Fruit fly (Drosophila melanogaster) whole organism, embryonic: Measurements from ENCODE around the gene CG17027.

ENCODE experiments used
- Aef1 ChIP-seq: fragments of 200-800 bp; sonication (Bioruptor generic); IDR thresholded peaks from 3 replicates; pipeline ENCODE4 v1.3.6; 2022; ENCODE audit warnings: missing biosample characterization, missing genetic modification characterization
- Antp ChIP-seq: fragments of 200-800 bp; sonication (Bioruptor generic); optimal IDR thresholded peaks from 3 replicates; lab custom pipeline; 2016; ENCODE audit warnings: missing biosample characterization, missing genetic modification characterization
- Atf3 ChIP-seq: fragments of 200-800 bp; sonication (Bioruptor generic); optimal IDR thresholded peaks from 3 replicates; lab custom pipeline; 2016; ENCODE audit warnings: missing biosample characterization, missing genetic modification characterization
- CG1024 ChIP-seq: fragments of 200-800 bp; sonication (Bioruptor generic); IDR thresholded peaks from 2 replicates; pipeline ENCODE4 v1.3.6; 2022; ENCODE audit warnings: missing biosample characterization, missing genetic modification characterization
- CG10274 ChIP-seq: fragments of 200-800 bp; sonication (Bioruptor generic); optimal IDR thresholded peaks from 3 replicates; lab custom pipeline; 2017; ENCODE audit warnings: missing biosample characterization, mild to moderate bottlenecking, missing genetic modification characterization
- CG10366 ChIP-seq: fragments of 200-800 bp; sonication (Bioruptor generic); IDR thresholded peaks from 2 replicates; pipeline ENCODE4 v1.3.6; 2022; ENCODE audit warnings: missing biosample characterization, missing genetic modification characterization
- CG11247 ChIP-seq: fragments of 200-800 bp; sonication (Bioruptor generic); IDR thresholded peaks from 2 replicates; pipeline ENCODE4 v1.3.6; 2022; ENCODE audit warnings: missing biosample characterization, missing genetic modification characterization
- CG12104 ChIP-seq: fragments of 200-800 bp; sonication (Bioruptor generic); optimal IDR thresholded peaks from 3 replicates; lab custom pipeline; 2016; ENCODE audit warnings: missing biosample characterization, missing genetic modification characterization
- CG12219 ChIP-seq: fragments of 200-800 bp; sonication (Bioruptor generic); optimal IDR thresholded peaks from 3 replicates; lab custom pipeline; 2018; ENCODE audit warnings: missing biosample characterization, mild to moderate bottlenecking, missing genetic modification characterization
- CG12299 ChIP-seq: fragments of 200-800 bp; sonication (Bioruptor generic); optimal IDR thresholded peaks from 2 replicates; lab custom pipeline; 2018; ENCODE audit warnings: missing biosample characterization, mild to moderate bottlenecking, missing genetic modification characterization
- CG14441 ChIP-seq: fragments of 200-800 bp; sonication (Bioruptor generic); IDR thresholded peaks from 2 replicates; pipeline ENCODE4 v1.3.6; 2022; ENCODE audit warnings: missing biosample characterization, missing genetic modification characterization
- CG15601 ChIP-seq: fragments of 200-800 bp; sonication (Bioruptor generic); optimal IDR thresholded peaks from 3 replicates; lab custom pipeline; 2019; ENCODE audit warnings: missing biosample characterization, mild to moderate bottlenecking, missing genetic modification characterization, moderate library complexity
- CG17612 ChIP-seq: fragments of 200-800 bp; sonication (Bioruptor generic); IDR thresholded peaks from 2 replicates; pipeline ENCODE4 v1.3.6; 2022; ENCODE audit warnings: missing biosample characterization, missing genetic modification characterization
- CG17829 ChIP-seq: fragments of 200-800 bp; optimal IDR thresholded peaks from 2 replicates; lab custom pipeline; 2019; ENCODE audit warnings: missing biosample characterization, mild to moderate bottlenecking, missing genetic modification characterization, moderate library complexity
- CG17912 ChIP-seq: fragments of 200-800 bp; sonication (Bioruptor generic); optimal IDR thresholded peaks from 2 replicates; lab custom pipeline; 2018; ENCODE audit warnings: missing biosample characterization, mild to moderate bottlenecking, missing genetic modification characterization
- CG18262 ChIP-seq: fragments of 200-800 bp; optimal IDR thresholded peaks from 3 replicates; lab custom pipeline; 2019; ENCODE audit warnings: missing biosample characterization, mild to moderate bottlenecking, missing genetic modification characterization, moderate library complexity
- CG2199 ChIP-seq: fragments of 200-800 bp; sonication (Bioruptor generic); IDR thresholded peaks from 3 replicates; pipeline ENCODE4 v1.3.6; 2022; ENCODE audit warnings: missing biosample characterization, missing genetic modification characterization
- CG2712 ChIP-seq: fragments of 200-800 bp; optimal IDR thresholded peaks from 3 replicates; lab custom pipeline; 2019; ENCODE audit warnings: missing biosample characterization, mild to moderate bottlenecking, missing genetic modification characterization, moderate library complexity
- CG4707 ChIP-seq: fragments of 200-800 bp; sonication (Bioruptor generic); optimal IDR thresholded peaks from 2 replicates; lab custom pipeline; 2018; ENCODE audit warnings: missing biosample characterization, mild to moderate bottlenecking, missing genetic modification characterization, moderate library complexity
- CG4854 ChIP-seq: fragments of 200-800 bp; sonication (Bioruptor generic); optimal IDR thresholded peaks from 2 replicates; lab custom pipeline; 2016; ENCODE audit warnings: missing biosample characterization, missing genetic modification characterization, inconsistent platforms
- CG5245 ChIP-seq: fragments of 200-800 bp; sonication (Bioruptor generic); optimal IDR thresholded peaks from 3 replicates; lab custom pipeline; 2016; ENCODE audit warnings: missing biosample characterization, missing genetic modification characterization
- CG6654 ChIP-seq: fragments of 200-800 bp; sonication (Bioruptor generic); optimal IDR thresholded peaks from 2 replicates; lab custom pipeline; 2017; ENCODE audit warnings: missing biosample characterization, mild to moderate bottlenecking, missing genetic modification characterization
- CG8924 ChIP-seq: fragments of 200-800 bp; optimal IDR thresholded peaks from 3 replicates; lab custom pipeline; 2019; ENCODE audit warnings: missing biosample characterization, mild to moderate bottlenecking, missing genetic modification characterization, moderate library complexity
- CG8944 ChIP-seq: fragments of 200-800 bp; sonication (Bioruptor generic); optimal IDR thresholded peaks from 3 replicates; lab custom pipeline; 2016; ENCODE audit warnings: missing biosample characterization, missing genetic modification characterization
- Drgx ChIP-seq: fragments of 200-800 bp; sonication (Bioruptor generic); IDR thresholded peaks from 2 replicates; pipeline ENCODE4 v1.3.6; 2022; ENCODE audit warnings: missing biosample characterization, missing genetic modification characterization
- E2f2 ChIP-seq: fragments of 200-800 bp; sonication (Bioruptor generic); IDR thresholded peaks from 2 replicates; pipeline ENCODE4 v1.3.6; 2022; ENCODE audit warnings: missing biosample characterization, missing genetic modification characterization
- H15 ChIP-seq: fragments of 200-800 bp; sonication (Bioruptor generic); IDR thresholded peaks from 3 replicates; pipeline ENCODE4 v1.3.6; 2022; ENCODE audit warnings: missing biosample characterization, missing genetic modification characterization
- HLH4C ChIP-seq: fragments of 200-800 bp; sonication (Bioruptor generic); IDR thresholded peaks from 3 replicates; pipeline ENCODE4 v1.3.6; 2022; ENCODE audit warnings: missing biosample characterization, missing genetic modification characterization; ENCODE audit not compliant: partially characterized antibody
- HLH54F ChIP-seq: fragments of 200-800 bp; sonication (Bioruptor generic); optimal IDR thresholded peaks from 3 replicates; lab custom pipeline; 2016; ENCODE audit warnings: missing biosample characterization, missing genetic modification characterization
- HmgD ChIP-seq: fragments of 200-800 bp; sonication (Bioruptor generic); optimal IDR thresholded peaks from 3 replicates; lab custom pipeline; 2016; ENCODE audit warnings: missing biosample characterization, missing genetic modification characterization
- Mad ChIP-seq: fragments of 200-800 bp; sonication (Bioruptor generic); optimal IDR thresholded peaks from 2 replicates; lab custom pipeline; 2016; ENCODE audit warnings: missing biosample characterization, missing genetic modification characterization
- Nf-YA ChIP-seq: fragments of 200-800 bp; sonication (Bioruptor generic); IDR thresholded peaks from 2 replicates; pipeline ENCODE4 v1.3.6; 2022; ENCODE audit warnings: missing biosample characterization, missing genetic modification characterization
- Oaz ChIP-seq: fragments of 200-800 bp; sonication (Bioruptor generic); IDR thresholded peaks from 2 replicates; pipeline ENCODE4 v1.3.6; 2022; ENCODE audit warnings: missing biosample characterization, missing genetic modification characterization
- Ptx1 ChIP-seq: fragments of 200-800 bp; sonication (Bioruptor generic); IDR thresholded peaks from 2 replicates; pipeline ENCODE4 v1.3.6; 2022; ENCODE audit warnings: missing biosample characterization, missing genetic modification characterization
- abd-A ChIP-seq: fragments of 200-800 bp; sonication (Bioruptor generic); optimal IDR thresholded peaks from 3 replicates; lab custom pipeline; 2019; ENCODE audit warnings: missing biosample characterization, mild to moderate bottlenecking, missing genetic modification characterization, moderate library complexity
- dm ChIP-seq: fragments of 200-800 bp; sonication (Bioruptor generic); optimal IDR thresholded peaks from 3 replicates; lab custom pipeline; 2016; ENCODE audit warnings: missing biosample characterization, missing genetic modification characterization
- dpn ChIP-seq, 2 experiments: fragments of 200-800 bp; sonication (Bioruptor generic); optimal IDR thresholded peaks; 3 replicates each; lab custom pipeline; 2016; ENCODE audit warnings: missing biosample characterization in 2 of 2, missing genetic modification characterization in 2 of 2
- dysf ChIP-seq: fragments of 200-800 bp; sonication (Bioruptor generic); IDR thresholded peaks from 3 replicates; pipeline ENCODE4 v1.3.6; 2022; ENCODE audit warnings: missing biosample characterization, missing genetic modification characterization
- esg ChIP-seq: fragments of 200-800 bp; sonication (Bioruptor generic); conservative IDR thresholded peaks from 2 replicates; pipeline ENCODE4 v1.3.6; 2022; ENCODE audit warnings: missing biosample characterization, missing genetic modification characterization
- fd96Cb ChIP-seq: fragments of 200-800 bp; sonication (Bioruptor generic); optimal IDR thresholded peaks from 2 replicates; lab custom pipeline; 2018; ENCODE audit warnings: missing biosample characterization, mild to moderate bottlenecking, missing genetic modification characterization, moderate library complexity
- grn ChIP-seq: fragments of 200-800 bp; sonication (Bioruptor generic); optimal IDR thresholded peaks from 3 replicates; lab custom pipeline; 2017; ENCODE audit warnings: missing biosample characterization, missing genetic modification characterization
- hb ChIP-seq: fragments of 200-800 bp; sonication (Bioruptor generic); IDR thresholded peaks from 3 replicates; pipeline ENCODE4 v1.3.6; 2022; ENCODE audit warnings: missing biosample characterization, missing genetic modification characterization; ENCODE audit not compliant: partially characterized antibody
- her ChIP-seq: fragments of 200-800 bp; sonication (Bioruptor generic); optimal IDR thresholded peaks from 2 replicates; lab custom pipeline; 2016; ENCODE audit warnings: missing biosample characterization, missing genetic modification characterization
- inv ChIP-seq: fragments of 200-800 bp; sonication (Bioruptor generic); IDR thresholded peaks from 2 replicates; pipeline ENCODE4 v1.3.6; 2022; ENCODE audit warnings: missing biosample characterization, missing genetic modification characterization; ENCODE audit not compliant: partially characterized antibody
- kni ChIP-seq: fragments of 200-800 bp; sonication (Bioruptor generic); optimal IDR thresholded peaks from 3 replicates; lab custom pipeline; 2017; ENCODE audit warnings: mild to moderate bottlenecking, missing biosample characterization, missing genetic modification reagents, missing genetic modification characterization
- nau ChIP-seq: fragments of 200-800 bp; sonication (Bioruptor generic); optimal IDR thresholded peaks from 3 replicates; lab custom pipeline; 2017; ENCODE audit warnings: missing biosample characterization, mild to moderate bottlenecking, missing genetic modification characterization, missing genetic modification reagents
- ranshi ChIP-seq: fragments of 200-800 bp; sonication (Bioruptor generic); IDR thresholded peaks from 2 replicates; pipeline ENCODE4 v1.3.6; 2022; ENCODE audit warnings: missing biosample characterization, missing genetic modification characterization
- scrt ChIP-seq: fragments of 200-800 bp; sonication (Bioruptor generic); optimal IDR thresholded peaks from 2 replicates; lab custom pipeline; 2018; ENCODE audit warnings: missing biosample characterization, mild to moderate bottlenecking, missing genetic modification characterization, moderate library complexity
- slbo ChIP-seq: fragments of 200-800 bp; sonication (Bioruptor generic); IDR thresholded peaks from 2 replicates; pipeline ENCODE4 v1.3.6; 2022; ENCODE audit warnings: missing biosample characterization, missing genetic modification characterization
- sr ChIP-seq: fragments of 200-800 bp; sonication (Bioruptor generic); IDR thresholded peaks from 3 replicates; pipeline ENCODE4 v1.3.6; 2022; ENCODE audit warnings: missing biosample characterization, missing genetic modification characterization
- unpg ChIP-seq: fragments of 200-800 bp; sonication (Bioruptor generic); optimal IDR thresholded peaks from 3 replicates; lab custom pipeline; 2018; ENCODE audit warnings: missing biosample characterization, mild to moderate bottlenecking, missing genetic modification characterization, moderate library complexity
- zen2 ChIP-seq: fragments of 200-800 bp; sonication (Bioruptor generic); IDR thresholded peaks from 3 replicates; pipeline ENCODE4 v1.3.6; 2022; ENCODE audit warnings: missing biosample characterization, missing genetic modification characterization; ENCODE audit not compliant: partially characterized antibody

CG17027 gene

dm6 chr3L:15977565-15977964, 2.3 kb upstream of the CG17027 start (continued):
- TF ChIP-seq CG14441, result peak; percentile 66
- TF ChIP-seq Aef1 (GFP tag; lab: Robert Waterston, UW), result peak; percentile 50
- TF ChIP-seq CG8944, result no peak
- no peak for TF ChIP-seq sr (GFP tag; lab: Robert Waterston, UW)
- peak; percentile 41 for TF ChIP-seq CG8924
- no peak for TF ChIP-seq Atf3 (GFP tag; lab: Kevin White, UChicago)
- TF ChIP-seq esg, result peak; percentile 50
- TF ChIP-seq fd96Cb (tag; lab: Kevin White, UChicago), result peak; percentile 46
- no peak for TF ChIP-seq CG4707 (GFP tag; lab: Kevin White, UChicago)
- no peak for TF ChIP-seq CG10274 (GFP tag; lab: Kevin White, UChicago)
- no peak for TF ChIP-seq Antp (GFP tag; lab: Kevin White, UChicago)
- peak; percentile 84 for TF ChIP-seq Ptx1 (GFP tag; lab: Robert Waterston, UW)
- TF ChIP-seq Drgx (GFP tag; lab: Robert Waterston, UW), result peak; percentile 55
- no peak for TF ChIP-seq kni
- TF ChIP-seq E2f2 (GFP tag; lab: Robert Waterston, UW), result peak; percentile 22; the same call in 1 of the 2 replicates
- no peak for TF ChIP-seq CG17912 (GFP tag; lab: Kevin White, UChicago)
- TF ChIP-seq CG12219 (GFP tag; lab: Kevin White, UChicago), result no peak
- no peak for TF ChIP-seq CG12299 (tag; lab: Kevin White, UChicago)
- peak; percentile 33 for TF ChIP-seq scrt (GFP tag; lab: Kevin White, UChicago)
- peak; percentile 46; the same call in 1 of the 2 replicates for TF ChIP-seq CG17612 (GFP tag; lab: Robert Waterston, UW)
- TF ChIP-seq HLH54F (GFP tag; lab: Kevin White, UChicago), result no peak
- TF ChIP-seq CG10366 (GFP tag; lab: Robert Waterston, UW), result 0 out of 2 replicates have a peak, but pooled peaks have one; percentile 42
- TF ChIP-seq CG1024 (GFP tag; lab: Robert Waterston, UW), result no peak
- no peak for TF ChIP-seq dm (GFP tag; lab: Kevin White, UChicago)
- TF ChIP-seq CG4854 (GFP tag; lab: Kevin White, UChicago), result no peak
- no peak for TF ChIP-seq CG2199 (GFP tag; lab: Robert Waterston, UW)
- no peak for TF ChIP-seq zen2 (GFP tag; lab: Robert Waterston, UW)
- TF ChIP-seq HmgD, result no peak
- no peak for TF ChIP-seq Nf-YA (GFP tag; lab: Robert Waterston, UW)
- peak; percentile 55 for TF ChIP-seq CG17829
- TF ChIP-seq unpg (GFP tag; lab: Kevin White, UChicago), result peak; percentile 39
- no peak for TF ChIP-seq inv
- TF ChIP-seq nau, result no peak
- TF ChIP-seq CG2712 (tag; lab: Kevin White, UChicago), result peak; percentile 68
- TF ChIP-seq abd-A (tag; lab: Kevin White, UChicago), result no peak
- no peak for TF ChIP-seq Mad (GFP tag; lab: Kevin White, UChicago)
- no peak for TF ChIP-seq hb
- no peak for TF ChIP-seq Oaz (GFP tag; lab: Robert Waterston, UW)
- TF ChIP-seq dpn (GFP tag; optimal IDR thresholded peaks at IDR 0.05; lab: Kevin White, UChicago), result peak in 1 of 2 experiments; percentile 44
- peak; percentile 45; the same call in 1 of the 2 replicates for TF ChIP-seq ranshi (GFP tag; lab: Robert Waterston, UW)
- TF ChIP-seq CG15601 (tag; lab: Kevin White, UChicago), result no peak
- peak; percentile 76 for TF ChIP-seq dysf (GFP tag; lab: Robert Waterston, UW)
- peak; percentile 12 for TF ChIP-seq CG12104 (GFP tag; lab: Kevin White, UChicago)
- TF ChIP-seq H15 (GFP tag; lab: Robert Waterston, UW), result peak; percentile 37; the same call in 2 of the 3 replicates
- peak; percentile 66 for TF ChIP-seq CG18262 (tag; lab: Kevin White, UChicago)
- TF ChIP-seq HLH4C (GFP tag; lab: Robert Waterston, UW), result no peak
- no peak for TF ChIP-seq grn (GFP tag; lab: Kevin White, UChicago)
- peak; percentile 58 for TF ChIP-seq slbo (GFP tag; lab: Robert Waterston, UW)
- TF ChIP-seq her (GFP tag; lab: Kevin White, UChicago), result no peak
- TF ChIP-seq CG5245 (GFP tag; lab: Kevin White, UChicago), result peak; percentile 32
- TF ChIP-seq CG11247 (GFP tag; lab: Robert Waterston, UW), result peak; percentile 55; the same call in 1 of the 2 replicates
- TF ChIP-seq CG6654 (GFP tag; lab: Kevin White, UChicago), result no peak
